Fruit fly (Drosophila melanogaster): ENCODE results near the gene CG17928.

CG17928 gene

DNA sequence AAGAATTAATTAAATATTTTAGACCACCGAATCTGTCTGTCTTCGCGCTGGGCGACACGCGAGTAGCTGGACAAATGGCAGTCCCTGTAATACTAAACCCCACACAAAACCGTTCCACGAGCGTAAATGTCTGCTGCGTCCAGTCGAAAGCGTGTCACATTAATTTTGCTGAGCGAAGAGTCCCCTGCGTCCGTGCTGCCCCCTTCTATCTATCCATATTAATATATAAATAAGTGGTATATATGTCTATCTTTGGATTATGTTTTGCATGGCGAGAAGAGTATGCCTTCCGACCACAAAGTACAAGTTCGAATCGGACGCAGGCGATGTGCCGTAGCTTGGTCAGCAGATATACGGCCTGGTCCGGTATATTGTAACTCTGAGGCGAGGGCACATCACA, 39.0 kb upstream of the CG17928 start:
- TF ChIP-seq CG2199 (GFP tag; IDR thresholded peaks at IDR 0.05), result 0 out of 3 replicates have a peak, but pooled peaks have one; percentile 58
- peak; percentile 61 for TF ChIP-seq sens (GFP tag)
- TF ChIP-seq CG14710 (tag; optimal IDR thresholded peaks at IDR 0.05), result no peak

DNA sequence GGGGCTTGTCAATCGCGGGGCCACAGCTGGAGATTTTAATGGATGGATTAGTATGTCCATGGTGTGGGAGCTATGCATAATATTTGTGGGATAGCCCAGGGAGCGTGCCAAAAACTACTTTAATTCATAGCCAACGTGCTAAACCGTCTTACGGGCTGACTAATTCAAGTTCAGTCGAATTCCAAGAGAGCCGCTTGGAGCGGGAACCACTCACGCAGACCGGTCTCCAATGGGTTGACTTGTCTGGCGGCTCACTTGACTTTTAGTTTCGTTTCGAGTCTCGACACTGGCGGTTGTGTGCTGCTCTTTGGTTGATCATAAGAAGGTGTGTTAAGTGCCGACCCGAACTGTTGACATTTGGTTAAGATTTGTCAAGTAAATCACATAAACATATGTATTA, 37.3 kb upstream of the CG17928 start, which contains the start of gene yellow-b:
TSS of gene yellow-b (plus strand) at position 263 of the 400 bp plus-strand sequence.
- TF ChIP-seq CG34224 (GFP tag; IDR thresholded peaks at IDR 0.05; ENCODE audit: partially characterized antibody) (0 out of 3 replicates have a peak, but pooled peaks have one; percentile 20), rib (GFP tag; IDR thresholded peaks at IDR 0.05) (no peak), chinmo (GFP tag; IDR thresholded peaks at IDR 0.05; ENCODE audit: partially characterized antibody) (peak; percentile 69; the same call in 1 of the 4 replicates), Med (GFP tag) (peak; percentile 76), repo (GFP tag; optimal IDR thresholded peaks at IDR 0.05) (no peak), cad (GFP tag; optimal IDR thresholded peaks at IDR 0.05) (no peak), row (GFP tag; IDR thresholded peaks at IDR 0.05) (no peak), CG2120 (GFP tag; optimal IDR thresholded peaks at IDR 0.05) (no peak), chm (GFP tag; IDR thresholded peaks at IDR 0.05) (no peak), tup (GFP tag; optimal IDR thresholded peaks at IDR 0.05) (no peak), CG17802 (tag; optimal IDR thresholded peaks at IDR 0.05) (no peak), sob (GFP tag; IDR thresholded peaks at IDR 0.05) (peak; percentile 31; the same call in 1 of the 2 replicates), CG2678 (tag; optimal IDR thresholded peaks at IDR 0.05) (no peak), Trl (optimal IDR thresholded peaks at IDR 0.05) (peak; percentile 14 to 21), Trl (GFP tag; optimal IDR thresholded peaks at IDR 0.05) (no peak), ranshi (GFP tag; IDR thresholded peaks at IDR 0.05) (no peak), nerfin-2 (GFP tag; IDR thresholded peaks at IDR 0.05; ENCODE audit: partially characterized antibody) (no peak), Tbp (GFP tag; optimal IDR thresholded peaks at IDR 0.05) (no peak), Hsf (GFP tag; optimal IDR thresholded peaks at IDR 0.05) (no peak), hbn (GFP tag; IDR thresholded peaks at IDR 0.05; ENCODE audit: partially characterized antibody) (no peak), Dll (GFP tag; IDR thresholded peaks at IDR 0.05; ENCODE audit: partially characterized antibody) (no peak), eyg (GFP tag; optimal IDR thresholded peaks at IDR 0.05) (no peak), amos (GFP tag; IDR thresholded peaks at IDR 0.05; ENCODE audit: partially characterized antibody) (0 out of 2 replicates have a peak, but pooled peaks have one; percentile 9), CG10274 (GFP tag; optimal IDR thresholded peaks at IDR 0.05) (no peak), CG15073 (GFP tag; optimal IDR thresholded peaks at IDR 0.05) (no peak), run (tag; optimal IDR thresholded peaks at IDR 0.05) (no peak), psq (GFP tag; optimal IDR thresholded peaks at IDR 0.05) (no peak), CG11504 (tag; optimal IDR thresholded peaks at IDR 0.05) (no peak), Atf6 (GFP tag; IDR thresholded peaks at IDR 0.05) (no peak), Hmr (GFP tag; optimal IDR thresholded peaks at IDR 0.05) (no peak), bbx (GFP tag; IDR thresholded peaks at IDR 0.05; ENCODE audit: partially characterized antibody) (no peak), CG1602 (GFP tag; optimal IDR thresholded peaks at IDR 0.05) (no peak), Blimp-1 (GFP tag; optimal IDR thresholded peaks at IDR 0.05) (peak; percentile 93), Eip74EF (GFP tag; optimal IDR thresholded peaks at IDR 0.05) (no peak), ttk (GFP tag; IDR thresholded peaks at IDR 0.05) (no peak), Chrac-16 (GFP tag; optimal IDR thresholded peaks at IDR 0.05) (no peak), CG13287 (GFP tag; IDR thresholded peaks at IDR 0.05; ENCODE audit: partially characterized antibody) (peak; percentile 29; the same call in 1 of the 2 replicates), CG15601 (tag; optimal IDR thresholded peaks at IDR 0.05) (no peak), ind (GFP tag; optimal IDR thresholded peaks at IDR 0.05) (no peak), caup (GFP tag; optimal IDR thresholded peaks at IDR 0.05; ENCODE audit: severe bottlenecking) (no peak), BEAF-32 (GFP tag; optimal IDR thresholded peaks at IDR 0.05) (no peak), B-H1 (GFP tag; IDR thresholded peaks at IDR 0.05) (no peak), CG6765 (GFP tag; optimal IDR thresholded peaks at IDR 0.05) (no peak), Oaz (GFP tag; IDR thresholded peaks at IDR 0.05) (no peak), CG3407 (GFP tag; optimal IDR thresholded peaks at IDR 0.05) (no peak), abd-A (tag; optimal IDR thresholded peaks at IDR 0.05) (no peak)
